Fruit fly (Drosophila melanogaster) whole organism, prepupa: Measurements from ENCODE around the gene TM9SF3.

Experiments used
- Blimp-1 ChIP-seq: fragments of 200-800 bp; sonication (Bioruptor generic); optimal IDR thresholded peaks from 3 replicates; lab custom pipeline; 2017; ENCODE audit warnings: missing biosample characterization, missing genetic modification characterization, mild to moderate bottlenecking, moderate library complexity, missing genetic modification reagents
- CG10631 ChIP-seq: fragments of 200-800 bp; sonication (Bioruptor generic); optimal IDR thresholded peaks from 2 replicates; lab custom pipeline; 2016; ENCODE audit warnings: missing biosample characterization, missing genetic modification characterization
- CG11294 ChIP-seq: fragments of 200-800 bp; sonication (Bioruptor generic); IDR thresholded peaks from 2 replicates; pipeline ENCODE4 v1.3.6; 2022; ENCODE audit warnings: missing biosample characterization, missing genetic modification characterization
- CG11762 ChIP-seq: fragments of 200-800 bp; sonication (Bioruptor generic); optimal IDR thresholded peaks from 3 replicates; lab custom pipeline; 2016; ENCODE audit warnings: missing biosample characterization, missing genetic modification characterization; ENCODE audit not compliant: insufficient read depth
- CG11902 ChIP-seq: fragments of 200-800 bp; sonication (Bioruptor generic); optimal IDR thresholded peaks from 3 replicates; lab custom pipeline; 2016; ENCODE audit warnings: missing biosample characterization, missing genetic modification characterization
- CG15336 ChIP-seq: fragments of 200-800 bp; sonication (Bioruptor generic); IDR thresholded peaks from 2 replicates; pipeline ENCODE4 v1.3.6; 2022; ENCODE audit warnings: missing biosample characterization, missing genetic modification characterization
- CG1621 ChIP-seq: fragments of 200-800 bp; sonication (Bioruptor generic); optimal IDR thresholded peaks from 3 replicates; lab custom pipeline; 2018; ENCODE audit warnings: missing biosample characterization, mild to moderate bottlenecking, missing genetic modification characterization
- CG31627 ChIP-seq: fragments of 200-800 bp; sonication (Bioruptor generic); optimal IDR thresholded peaks from 3 replicates; lab custom pipeline; 2016; ENCODE audit warnings: missing biosample characterization, missing genetic modification characterization
- CG3919 ChIP-seq: fragments of 200-800 bp; sonication (Bioruptor generic); optimal IDR thresholded peaks from 3 replicates; lab custom pipeline; 2016; ENCODE audit warnings: missing biosample characterization, missing genetic modification characterization
- CG4318 ChIP-seq: fragments of 200-800 bp; sonication (Bioruptor generic); optimal IDR thresholded peaks from 3 replicates; lab custom pipeline; 2017; ENCODE audit warnings: missing biosample characterization, mild to moderate bottlenecking, missing genetic modification characterization
- CG6163 ChIP-seq: fragments of 200-800 bp; sonication (Bioruptor generic); IDR thresholded peaks from 3 replicates; pipeline ENCODE4 v1.3.6; 2022; ENCODE audit warnings: missing biosample characterization, missing genetic modification characterization
- CG6276 ChIP-seq: fragments of 200-800 bp; sonication (Bioruptor generic); optimal IDR thresholded peaks from 2 replicates; lab custom pipeline; 2017; ENCODE audit warnings: missing biosample characterization, mild to moderate bottlenecking, missing genetic modification characterization
- CG6792 ChIP-seq: fragments of 200-800 bp; sonication (Bioruptor generic); optimal IDR thresholded peaks from 3 replicates; lab custom pipeline; 2016; ENCODE audit warnings: missing biosample characterization, missing genetic modification characterization
- CG7368 ChIP-seq: fragments of 200-800 bp; sonication (Bioruptor generic); optimal IDR thresholded peaks from 3 replicates; lab custom pipeline; 2016; ENCODE audit warnings: missing biosample characterization, missing genetic modification characterization
- CG8319 ChIP-seq: fragments of 200-800 bp; sonication (Bioruptor generic); optimal IDR thresholded peaks from 3 replicates; lab custom pipeline; 2016; ENCODE audit warnings: missing biosample characterization, missing genetic modification characterization
- CG9139 ChIP-seq: fragments of 200-800 bp; sonication (Bioruptor generic); optimal IDR thresholded peaks from 3 replicates; lab custom pipeline; 2017; ENCODE audit warnings: missing biosample characterization, mild to moderate bottlenecking, missing genetic modification characterization
- Eip75B ChIP-seq: fragments of 200-800 bp; sonication (Bioruptor generic); optimal IDR thresholded peaks from 3 replicates; lab custom pipeline; 2016; ENCODE audit warnings: missing biosample characterization, missing genetic modification characterization
- Eip78C ChIP-seq: fragments of 200-800 bp; sonication (Bioruptor generic); peaks from one replicate; lab custom pipeline; 2016; ENCODE audit warnings: missing biosample characterization, missing genetic modification characterization
- Eip93F ChIP-seq: fragments of 200-800 bp; sonication (Bioruptor generic); optimal IDR thresholded peaks from 2 replicates; lab custom pipeline; 2016; ENCODE audit warnings: missing biosample characterization, mild to moderate bottlenecking, missing genetic modification characterization
- Gug ChIP-seq: fragments of 200-800 bp; sonication (Bioruptor generic); IDR thresholded peaks from 2 replicates; pipeline ENCODE4 v1.3.6; 2022; ENCODE audit warnings: missing biosample characterization, missing genetic modification characterization
- Hr39 ChIP-seq: fragments of 200-800 bp; sonication (Bioruptor generic); optimal IDR thresholded peaks from 2 replicates; lab custom pipeline; 2016; ENCODE audit warnings: missing biosample characterization, missing genetic modification characterization
- Hr4 ChIP-seq: fragments of 200-800 bp; sonication (Bioruptor generic); optimal IDR thresholded peaks from 3 replicates; lab custom pipeline; 2016; ENCODE audit warnings: missing biosample characterization, missing genetic modification characterization
- Lpt ChIP-seq: fragments of 200-800 bp; sonication (Bioruptor generic); optimal IDR thresholded peaks from 3 replicates; lab custom pipeline; 2016; ENCODE audit warnings: missing biosample characterization, missing genetic modification characterization
- Smox ChIP-seq: fragments of 200-800 bp; sonication (Bioruptor generic); optimal IDR thresholded peaks from 3 replicates; lab custom pipeline; 2016; ENCODE audit warnings: missing biosample characterization, missing genetic modification characterization
- Sox102F ChIP-seq: fragments of 200-800 bp; sonication (Bioruptor generic); optimal IDR thresholded peaks from 2 replicates; lab custom pipeline; 2016; ENCODE audit warnings: missing biosample characterization, mild to moderate bottlenecking, missing genetic modification characterization
- Sox14 ChIP-seq: fragments of 200-800 bp; sonication (Bioruptor generic); optimal IDR thresholded peaks from 3 replicates; lab custom pipeline; 2016; ENCODE audit warnings: missing biosample characterization, missing genetic modification characterization
- Sox15 ChIP-seq: fragments of 200-800 bp; sonication (Bioruptor generic); optimal IDR thresholded peaks from 3 replicates; lab custom pipeline; 2016; ENCODE audit warnings: missing biosample characterization, missing genetic modification characterization
- acj6 ChIP-seq: fragments of 200-800 bp; sonication (Bioruptor generic); optimal IDR thresholded peaks from 3 replicates; lab custom pipeline; 2016; ENCODE audit warnings: missing biosample characterization, missing genetic modification characterization
- dsx ChIP-seq: fragments of 200-800 bp; optimal IDR thresholded peaks from 3 replicates; lab custom pipeline; 2019; ENCODE audit warnings: missing biosample characterization, mild to moderate bottlenecking, missing genetic modification characterization, moderate library complexity; ENCODE audit not compliant: poor library complexity, severe bottlenecking
- esn ChIP-seq: fragments of 200-800 bp; sonication (Bioruptor generic); optimal IDR thresholded peaks from 2 replicates; lab custom pipeline; 2016; ENCODE audit warnings: missing biosample characterization, mild to moderate bottlenecking, missing genetic modification characterization, moderate library complexity
- fd59A ChIP-seq: fragments of 200-800 bp; sonication (Bioruptor generic); optimal IDR thresholded peaks from 2 replicates; lab custom pipeline; 2017; ENCODE audit warnings: missing biosample characterization, mild to moderate bottlenecking, missing genetic modification characterization, missing genetic modification reagents
- fd85E ChIP-seq: fragments of 200-800 bp; sonication (Bioruptor generic); optimal IDR thresholded peaks from 3 replicates; lab custom pipeline; 2016; ENCODE audit warnings: missing biosample characterization, missing genetic modification characterization
- net ChIP-seq: fragments of 200-800 bp; sonication (Bioruptor generic); optimal IDR thresholded peaks from 3 replicates; lab custom pipeline; 2016; ENCODE audit warnings: missing biosample characterization, missing genetic modification characterization
- pdm3 ChIP-seq: fragments of 200-800 bp; sonication (Bioruptor generic); optimal IDR thresholded peaks from 3 replicates; lab custom pipeline; 2016; ENCODE audit warnings: missing biosample characterization, missing genetic modification characterization
- salr ChIP-seq, 2 experiments: fragments of 200-800 bp; sonication (Bioruptor generic); optimal IDR thresholded peaks; 3 replicates each; lab custom pipeline; 2016 to 2018; ENCODE audit warnings: missing biosample characterization in 2 of 2, missing genetic modification characterization in 2 of 2, mild to moderate bottlenecking in 1 of 2
- spab ChIP-seq: fragments of 200-800 bp; sonication (Bioruptor generic); optimal IDR thresholded peaks from 2 replicates; lab custom pipeline; 2017; ENCODE audit warnings: missing biosample characterization, mild to moderate bottlenecking, missing genetic modification characterization, missing genetic modification reagents
- ss ChIP-seq, 2 experiments: fragments of 200-800 bp; sonication (Bioruptor generic); optimal IDR thresholded peaks; 2 replicates in 1 of 2; 3 replicates in 1 of 2; lab custom pipeline; 2017 to 2018; ENCODE audit warnings: mild to moderate bottlenecking in 2 of 2, missing biosample characterization in 2 of 2, missing genetic modification characterization in 2 of 2, moderate library complexity in 1 of 2
- svp ChIP-seq: fragments of 200-800 bp; sonication (Bioruptor generic); peaks from one replicate; lab custom pipeline; 2016; ENCODE audit warnings: missing biosample characterization, missing genetic modification characterization
- vri ChIP-seq: fragments of 200-800 bp; sonication (Bioruptor generic); optimal IDR thresholded peaks from 3 replicates; lab custom pipeline; 2016; ENCODE audit warnings: missing biosample characterization, mild to moderate bottlenecking, missing genetic modification characterization

Gene TM9SF3

dm6 chr3L:5641120-5641519, 37.3 kb upstream of the TM9SF3 start:
- no peak for TF ChIP-seq ss (GFP tag; optimal IDR thresholded peaks at IDR 0.05; lab: Kevin White, UChicago)
- TF ChIP-seq CG6163 (GFP tag; lab: Robert Waterston, UW) = 0 out of 3 replicates have a peak, but pooled peaks have one; percentile 13
- TF ChIP-seq svp (GFP tag; lab: Kevin White, UChicago) = peak; percentile 79

dm6 chr3L:5640689-5641088, 36.9 kb upstream of the TM9SF3 start:
- TF ChIP-seq CG11902 (GFP tag; lab: Kevin White, UChicago) (no peak), dsx (no peak), CG6163 (GFP tag; lab: Robert Waterston, UW) (no peak), CG3919 (GFP tag; lab: Kevin White, UChicago) (no peak), vri (GFP tag; lab: Kevin White, UChicago) (no peak), spab (GFP tag; lab: Kevin White, UChicago) (no peak), CG9139 (GFP tag; lab: Kevin White, UChicago) (no peak)

dm6 chr3L:5639474-5639873, 35.7 kb upstream of the TM9SF3 start:
- TF ChIP-seq CG4318 = no peak
- no peak for TF ChIP-seq CG10631
- peak; percentile 49 for TF ChIP-seq Eip78C (GFP tag; lab: Kevin White, UChicago)
- no peak for TF ChIP-seq Gug (GFP tag; lab: Robert Waterston, UW)
- no peak for TF ChIP-seq acj6 (GFP tag; lab: Kevin White, UChicago)
- TF ChIP-seq esn (GFP tag; lab: Kevin White, UChicago) = peak; percentile 3
- TF ChIP-seq Smox = no peak
- no peak for TF ChIP-seq Hr39 (GFP tag; lab: Kevin White, UChicago)
- no peak for TF ChIP-seq CG11902 (GFP tag; lab: Kevin White, UChicago)
- no peak for TF ChIP-seq CG15336
- TF ChIP-seq Eip93F (GFP tag; lab: Kevin White, UChicago) = no peak
- TF ChIP-seq CG11762 (GFP tag; lab: Kevin White, UChicago) = no peak
- TF ChIP-seq Sox15 (GFP tag; lab: Kevin White, UChicago) = no peak
- TF ChIP-seq Eip75B (GFP tag; lab: Kevin White, UChicago) = no peak
- TF ChIP-seq ss (GFP tag; optimal IDR thresholded peaks at IDR 0.05; lab: Kevin White, UChicago) = no peak
- no peak for TF ChIP-seq Sox14 (GFP tag; lab: Kevin White, UChicago)
- TF ChIP-seq net (GFP tag; lab: Kevin White, UChicago) = no peak
- TF ChIP-seq CG3919 (GFP tag; lab: Kevin White, UChicago) = no peak
- TF ChIP-seq pdm3 (GFP tag; lab: Kevin White, UChicago) = no peak
- no peak for TF ChIP-seq CG7368
- no peak for TF ChIP-seq CG31627 (GFP tag; lab: Kevin White, UChicago)
- TF ChIP-seq CG1621 (tag; lab: Kevin White, UChicago) = no peak
- TF ChIP-seq vri (GFP tag; lab: Kevin White, UChicago) = no peak
- no peak for TF ChIP-seq CG6276 (GFP tag; lab: Kevin White, UChicago)
- TF ChIP-seq CG6792 (GFP tag; lab: Kevin White, UChicago) = no peak
- no peak for TF ChIP-seq fd59A (GFP tag; lab: Kevin White, UChicago)
- TF ChIP-seq Hr4 (GFP tag; lab: Kevin White, UChicago) = no peak
- no peak for TF ChIP-seq CG11294 (GFP tag; lab: Robert Waterston, UW)
- TF ChIP-seq svp (GFP tag; lab: Kevin White, UChicago) = peak; percentile 67
- TF ChIP-seq Blimp-1 = peak; percentile 29

dm6 chr3L:5638542-5639045, 34.8 kb upstream of the TM9SF3 start:
- TF ChIP-seq pdm3 (GFP tag; lab: Kevin White, UChicago) (no peak), CG6276 (GFP tag; lab: Kevin White, UChicago) (no peak), Sox102F (GFP tag; lab: Kevin White, UChicago) (no peak), CG11902 (GFP tag; lab: Kevin White, UChicago) (no peak), acj6 (GFP tag; lab: Kevin White, UChicago) (no peak), CG11294 (GFP tag; lab: Robert Waterston, UW) (no peak), CG11762 (GFP tag; lab: Kevin White, UChicago) (no peak), Lpt (no peak), Eip78C (GFP tag; lab: Kevin White, UChicago) (no peak), salr (GFP tag; optimal IDR thresholded peaks at IDR 0.05; lab: Kevin White, UChicago) (no peak), CG6163 (GFP tag; lab: Robert Waterston, UW) (no peak), CG4318 (no peak), CG8319 (GFP tag; lab: Kevin White, UChicago) (no peak), fd85E (GFP tag; lab: Kevin White, UChicago) (no peak)
